Worm (Caenorhabditis elegans): ENCODE data around the gene F59B2.15.

DNA sequence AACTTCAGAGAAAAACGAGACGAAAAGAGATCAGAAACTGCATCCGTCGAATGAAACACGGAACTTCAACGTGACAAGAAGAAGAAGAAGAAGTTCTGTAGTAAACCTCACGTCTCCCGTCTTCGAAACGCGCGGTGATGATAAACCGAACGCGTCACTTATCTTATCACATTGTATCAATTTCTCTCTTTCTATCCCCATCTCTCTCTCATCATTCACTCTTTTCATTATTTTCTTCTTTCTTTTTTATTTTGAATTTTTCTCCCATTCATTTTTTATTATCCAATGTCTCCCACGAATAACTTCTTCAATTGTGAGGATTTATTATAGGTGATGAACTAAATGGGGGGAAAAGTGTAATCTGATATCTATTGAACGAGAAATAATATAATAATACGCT is 15.6 kb downstream of the F59B2.15 start:
- TF ChIP-seq ceh-34 (tag; optimal IDR thresholded peaks at IDR 0.05): peak; percentile 25
- TF ChIP-seq sdc-2 (tag; optimal IDR thresholded peaks at IDR 0.05): no peak
- TF ChIP-seq ceh-9 (tag; optimal IDR thresholded peaks at IDR 0.05): no peak
- no peak for TF ChIP-seq sox-4 (tag; optimal IDR thresholded peaks at IDR 0.05)
- no peak for TF ChIP-seq lin-11 (tag; optimal IDR thresholded peaks at IDR 0.05)
- no peak for TF ChIP-seq dmd-4 (tag; optimal IDR thresholded peaks at IDR 0.05; ENCODE audit: borderline replicate concordance)
- TF ChIP-seq rnt-1 (tag; optimal IDR thresholded peaks at IDR 0.05): no peak
- no peak for TF ChIP-seq dve-1 (tag; optimal IDR thresholded peaks at IDR 0.05)
